Worm (Caenorhabditis elegans): ENCODE measurements around the gene ugt-5.

- TF ChIP-seq lir-3 (tag; optimal IDR thresholded peaks at IDR 0.05): no peak
- no peak for TF ChIP-seq aly-2 (tag; optimal IDR thresholded peaks at IDR 0.05)
- TF ChIP-seq nhr-11 (tag; optimal IDR thresholded peaks at IDR 0.05): no peak
- no peak for TF ChIP-seq zfp-3 (GFP tag; conservative IDR thresholded peaks at IDR 0.05)
- no peak for TF ChIP-seq nhr-76 (tag; optimal IDR thresholded peaks at IDR 0.05)
- no peak for TF ChIP-seq pqm-1 (tag; optimal IDR thresholded peaks at IDR 0.05)
- no peak for TF ChIP-seq mep-1 (tag; optimal IDR thresholded peaks at IDR 0.05)
- no peak for TF ChIP-seq ama-1 (optimal IDR thresholded peaks at IDR 0.05)
- TF ChIP-seq tag-97 (GFP tag; IDR thresholded peaks at IDR 0.05): no peak
- TF ChIP-seq daf-19 (GFP tag; conservative IDR thresholded peaks at IDR 0.05): no peak
- TF ChIP-seq aha-1 (tag): no peak
- no peak for TF ChIP-seq nhr-102 (tag; optimal IDR thresholded peaks at IDR 0.05)
Measured at ce11 chrV:12749558-12749957, 43.2 kb downstream of the ugt-5 start.
